Worm (Caenorhabditis elegans): ENCODE measurements around the gene sod-5.

ce11 chrII:4383306-4383705 is 34.1 kb upstream of the sod-5 start, which contains the start of gene fkh-6:
- TF ChIP-seq ceh-82 (tag; optimal IDR thresholded peaks at IDR 0.05), result no peak
- TF ChIP-seq pha-4 (GFP tag; IDR thresholded peaks at IDR 0.05), result no peak
- no peak for TF ChIP-seq pha-4 (tag; optimal IDR thresholded peaks at IDR 0.05)
- no peak for TF ChIP-seq ceh-28 (tag; optimal IDR thresholded peaks at IDR 0.05)
